Worm (Caenorhabditis elegans): Measurements from ENCODE around the gene ndnf-1.

Gene ndnf-1

DNA sequence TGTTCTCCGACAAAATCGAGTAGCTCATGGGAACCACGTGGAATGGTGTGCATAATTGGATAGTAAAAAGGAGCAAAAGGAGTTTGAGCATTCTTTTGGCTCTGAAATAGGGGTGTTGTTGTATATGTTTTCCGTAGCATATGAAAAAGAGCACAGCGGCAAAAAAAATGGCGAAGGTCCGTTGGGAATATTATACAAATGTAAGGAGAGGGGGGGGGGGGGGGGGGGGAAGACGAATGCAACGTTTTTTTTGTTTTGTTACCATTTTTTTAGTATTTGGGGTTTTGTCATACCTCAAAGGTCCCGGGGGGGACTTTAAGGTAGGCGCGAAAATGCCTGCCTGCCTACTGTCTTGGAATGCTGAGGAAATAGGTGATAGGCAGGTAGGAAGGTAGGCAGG is at the start of gene ndnf-1:
TSS of gene ndnf-1 (minus strand) at position 101 of the 400 bp plus-strand sequence.
- TF ChIP-seq mml-1 (tag; optimal IDR thresholded peaks at IDR 0.05) (no peak), ztf-11 (tag; optimal IDR thresholded peaks at IDR 0.05) (no peak), ceh-82 (tag; optimal IDR thresholded peaks at IDR 0.05) (no peak), mdl-1 (tag; optimal IDR thresholded peaks at IDR 0.05) (no peak), nhr-12 (tag; optimal IDR thresholded peaks at IDR 0.05) (no peak), egl-27 (tag; optimal IDR thresholded peaks at IDR 0.05) (no peak), elt-2 (tag; optimal IDR thresholded peaks at IDR 0.05) (no peak), egl-5 (tag; optimal IDR thresholded peaks at IDR 0.05) (no peak), lin-15B (tag; optimal IDR thresholded peaks at IDR 0.05) (no peak), pha-4 (tag; optimal IDR thresholded peaks at IDR 0.05) (no peak), ztf-4 (tag; optimal IDR thresholded peaks at IDR 0.05) (no peak), ceh-28 (tag; optimal IDR thresholded peaks at IDR 0.05) (no peak), aly-2 (tag; optimal IDR thresholded peaks at IDR 0.05) (no peak), nhr-237 (tag; optimal IDR thresholded peaks at IDR 0.05) (no peak)

DNA sequence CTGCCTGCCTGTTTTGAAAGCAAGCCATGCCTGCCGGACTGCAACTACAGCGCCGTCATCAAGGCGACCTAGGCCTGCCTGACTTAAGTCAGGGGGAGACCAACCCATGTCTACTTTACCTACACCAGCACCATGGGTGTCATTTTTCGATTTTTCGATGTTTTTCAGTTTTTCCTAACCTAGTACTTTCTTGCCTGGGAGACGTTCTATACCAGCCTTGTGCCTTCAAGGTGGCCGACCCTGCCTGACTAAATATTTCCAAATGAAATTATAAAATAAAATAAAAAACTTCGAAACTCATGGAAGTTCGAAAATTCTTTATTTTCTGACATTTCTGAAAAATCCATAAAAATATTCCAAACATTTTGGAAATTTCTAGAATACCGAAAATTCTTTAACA is 48.1 kb upstream of the ndnf-1 start:
- TF ChIP-seq lin-15B (tag; optimal IDR thresholded peaks at IDR 0.05) (no peak), nfya-1 (tag; optimal IDR thresholded peaks at IDR 0.05; ENCODE audit: insufficient read depth) (no peak), nhr-11 (tag; optimal IDR thresholded peaks at IDR 0.05) (no peak)

DNA sequence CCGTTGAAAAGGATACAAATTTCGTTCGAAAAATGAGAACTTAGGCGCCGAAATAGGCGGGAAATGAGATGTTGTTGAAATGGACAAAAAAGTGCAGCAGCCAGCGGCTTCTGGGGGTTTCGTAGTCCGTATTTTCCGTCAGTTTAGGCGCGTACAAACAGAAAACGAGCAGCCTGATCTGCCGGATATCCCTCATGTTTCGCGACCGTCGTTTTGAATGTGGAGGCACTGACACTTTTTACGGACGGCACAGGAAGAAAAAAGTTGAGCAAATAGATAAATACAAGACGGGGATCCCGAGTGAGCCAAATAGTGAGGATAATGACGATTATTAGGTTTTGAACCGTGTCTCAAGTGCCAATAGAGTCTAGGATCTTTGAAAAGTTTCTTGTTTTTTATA is 47.5 kb upstream of the ndnf-1 start, which contains the start of gene Y67D8C.22:
TSS of gene Y67D8C.22 (minus strand) at position 101 of the 400 bp plus-strand sequence.
- TF ChIP-seq ztf-4 (tag; optimal IDR thresholded peaks at IDR 0.05): no peak
- no peak for TF ChIP-seq elt-2 (tag; optimal IDR thresholded peaks at IDR 0.05)
- no peak for TF ChIP-seq elt-3 (tag; optimal IDR thresholded peaks at IDR 0.05)
- TF ChIP-seq unc-62 (GFP tag; optimal IDR thresholded peaks at IDR 0.05): no peak
- no peak for TF ChIP-seq fkh-10 (GFP tag; optimal IDR thresholded peaks at IDR 0.05)
- no peak for TF ChIP-seq ceh-28 (tag; optimal IDR thresholded peaks at IDR 0.05)
- no peak for TF ChIP-seq eor-1 (tag; optimal IDR thresholded peaks at IDR 0.05)
- TF ChIP-seq nhr-76 (tag; optimal IDR thresholded peaks at IDR 0.05): no peak
- TF ChIP-seq ZK546.5 (tag; optimal IDR thresholded peaks at IDR 0.05): no peak
- TF ChIP-seq mml-1 (tag; optimal IDR thresholded peaks at IDR 0.05): no peak
- TF ChIP-seq jun-1 (tag; optimal IDR thresholded peaks at IDR 0.05): no peak
- TF ChIP-seq mdl-1 (tag; optimal IDR thresholded peaks at IDR 0.05): no peak
- TF ChIP-seq nhr-11 (tag; optimal IDR thresholded peaks at IDR 0.05): no peak
- TF ChIP-seq tbx-2 (tag; optimal IDR thresholded peaks at IDR 0.05): no peak
- no peak for TF ChIP-seq nhr-43 (tag; optimal IDR thresholded peaks at IDR 0.05; ENCODE audit: poor library complexity, severe bottlenecking)
- no peak for TF ChIP-seq ama-1 (optimal IDR thresholded peaks at IDR 0.05)
- no peak for TF ChIP-seq ceh-82 (tag; optimal IDR thresholded peaks at IDR 0.05)
- TF ChIP-seq nhr-67 (tag; optimal IDR thresholded peaks at IDR 0.05): no peak

ce11 chrIV:3071997-3072396 is 43.3 kb upstream of the ndnf-1 start, which contains the start of gene Y67D8C.2:
TSS of gene Y67D8C.2 (plus strand) at chrIV:3072297.
- TF ChIP-seq R02D3.7 (tag; optimal IDR thresholded peaks at IDR 0.05) (no peak), nhr-12 (tag; optimal IDR thresholded peaks at IDR 0.05) (no peak), ceh-82 (tag; optimal IDR thresholded peaks at IDR 0.05) (no peak), snpc-4 (tag; optimal IDR thresholded peaks at IDR 0.05) (no peak), egl-27 (tag; optimal IDR thresholded peaks at IDR 0.05) (no peak), lin-39 (tag; optimal IDR thresholded peaks at IDR 0.05) (no peak), lsy-12 (tag; optimal IDR thresholded peaks at IDR 0.05) (no peak), ztf-4 (tag; optimal IDR thresholded peaks at IDR 0.05) (no peak), ztf-11 (tag; optimal IDR thresholded peaks at IDR 0.05) (no peak), nhr-77 (tag; optimal IDR thresholded peaks at IDR 0.05) (no peak), egl-5 (tag; optimal IDR thresholded peaks at IDR 0.05) (no peak), elt-3 (tag; optimal IDR thresholded peaks at IDR 0.05) (no peak), nhr-23 (tag; optimal IDR thresholded peaks at IDR 0.05) (no peak), eor-1 (tag; optimal IDR thresholded peaks at IDR 0.05) (no peak), unc-62 (GFP tag; optimal IDR thresholded peaks at IDR 0.05) (no peak), skn-1 (tag; optimal IDR thresholded peaks at IDR 0.05) (no peak), nhr-28 (tag; optimal IDR thresholded peaks at IDR 0.05) (no peak), nhr-237 (tag; optimal IDR thresholded peaks at IDR 0.05) (no peak), lin-15B (tag; optimal IDR thresholded peaks at IDR 0.05) (no peak), zag-1 (tag; optimal IDR thresholded peaks at IDR 0.05) (no peak)

Data from whole organism, L3 larva.